Fruit fly (Drosophila melanogaster) Kc167 (cell line): Measurements from ENCODE around the gene CG42263.

Experiments used
- Myc ChIP-seq: fragments of >200 bp; optimal IDR thresholded peaks from 2 replicates; lab custom pipeline; 2017; ENCODE audit warnings: missing external identifiers
- Sin3A ChIP-seq: fragments of >200 bp; optimal IDR thresholded peaks from 2 replicates; lab custom pipeline; 2018; ENCODE audit warnings: missing external identifiers
- h ChIP-seq: fragments of >200 bp; optimal IDR thresholded peaks from 3 replicates; lab custom pipeline; 2018; ENCODE audit warnings: missing external identifiers
- insv ChIP-seq: fragments of >200 bp; optimal IDR thresholded peaks from 3 replicates; lab custom pipeline; 2018; ENCODE audit warnings: missing external identifiers
- psq ChIP-seq: fragments of >200 bp; optimal IDR thresholded peaks from 2 replicates; lab custom pipeline; 2017; ENCODE audit warnings: missing external identifiers
- ttk ChIP-seq: sonication (Bioruptor generic); optimal IDR thresholded peaks from 2 replicates; lab custom pipeline; 2017; ENCODE audit warnings: missing external identifiers

DNA sequence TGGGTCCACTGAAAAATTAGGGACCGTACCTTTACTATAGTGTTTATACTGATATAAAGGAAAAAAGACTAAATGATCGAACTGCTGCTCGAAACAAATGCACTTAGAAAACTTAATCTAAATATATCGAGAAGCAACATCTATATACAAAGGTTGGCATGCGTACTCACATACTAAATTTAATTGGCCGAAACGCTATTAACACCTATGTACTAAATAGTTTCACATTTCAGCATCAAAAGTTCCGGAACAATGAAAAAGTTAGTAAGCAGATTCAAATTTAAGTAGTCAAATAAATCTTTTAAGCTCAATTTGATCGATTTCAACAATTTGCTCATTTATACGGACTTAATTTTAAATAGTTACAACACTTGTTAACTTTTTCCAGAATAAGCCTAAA, 35.5 kb upstream of the CG42263 start, which contains the start of gene fln:
- TF ChIP-seq Myc (lab: Kevin White, UChicago) = no peak
- TF ChIP-seq psq = no peak
- TF ChIP-seq insv (lab: Kevin White, UChicago) = no peak
- no peak for TF ChIP-seq Sin3A (lab: Kevin White, UChicago)
- TF ChIP-seq h (lab: Kevin White, UChicago) = no peak
- TF ChIP-seq ttk (lab: Kevin White, UChicago) = no peak
